Fruit fly (Drosophila melanogaster) whole organism, prepupa: Measurements from ENCODE around the gene Diedel.

ENCODE experiments used
- CG10631 ChIP-seq: fragments of 200-800 bp; sonication (Bioruptor generic); optimal IDR thresholded peaks from 2 replicates; lab custom pipeline; 2016; ENCODE audit warnings: missing biosample characterization, missing genetic modification characterization
- CG11294 ChIP-seq: fragments of 200-800 bp; sonication (Bioruptor generic); IDR thresholded peaks from 2 replicates; pipeline ENCODE4 v1.3.6; 2022; ENCODE audit warnings: missing biosample characterization, missing genetic modification characterization
- CG11762 ChIP-seq: fragments of 200-800 bp; sonication (Bioruptor generic); optimal IDR thresholded peaks from 3 replicates; lab custom pipeline; 2016; ENCODE audit warnings: missing biosample characterization, missing genetic modification characterization; ENCODE audit not compliant: insufficient read depth
- CG11902 ChIP-seq: fragments of 200-800 bp; sonication (Bioruptor generic); optimal IDR thresholded peaks from 3 replicates; lab custom pipeline; 2016; ENCODE audit warnings: missing biosample characterization, missing genetic modification characterization
- CG15336 ChIP-seq: fragments of 200-800 bp; sonication (Bioruptor generic); IDR thresholded peaks from 2 replicates; pipeline ENCODE4 v1.3.6; 2022; ENCODE audit warnings: missing biosample characterization, missing genetic modification characterization
- CG3032 ChIP-seq: fragments of 200-800 bp; optimal IDR thresholded peaks from 2 replicates; lab custom pipeline; 2019; ENCODE audit warnings: missing biosample characterization, mild to moderate bottlenecking, missing genetic modification characterization, moderate library complexity
- CG31627 ChIP-seq: fragments of 200-800 bp; sonication (Bioruptor generic); optimal IDR thresholded peaks from 3 replicates; lab custom pipeline; 2016; ENCODE audit warnings: missing biosample characterization, missing genetic modification characterization
- CG34406 ChIP-seq: fragments of 200-800 bp; sonication (Bioruptor generic); optimal IDR thresholded peaks from 3 replicates; lab custom pipeline; 2016; ENCODE audit warnings: missing biosample characterization, missing genetic modification characterization
- CG3919 ChIP-seq: fragments of 200-800 bp; sonication (Bioruptor generic); optimal IDR thresholded peaks from 3 replicates; lab custom pipeline; 2016; ENCODE audit warnings: missing biosample characterization, missing genetic modification characterization
- CG6163 ChIP-seq: fragments of 200-800 bp; sonication (Bioruptor generic); IDR thresholded peaks from 3 replicates; pipeline ENCODE4 v1.3.6; 2022; ENCODE audit warnings: missing biosample characterization, missing genetic modification characterization
- CG6792 ChIP-seq: fragments of 200-800 bp; sonication (Bioruptor generic); optimal IDR thresholded peaks from 3 replicates; lab custom pipeline; 2016; ENCODE audit warnings: missing biosample characterization, missing genetic modification characterization
- CG6854 ChIP-seq: fragments of 200-800 bp; sonication (Bioruptor generic); optimal IDR thresholded peaks from 2 replicates; lab custom pipeline; 2017; ENCODE audit warnings: missing biosample characterization, mild to moderate bottlenecking, missing genetic modification characterization
- CG8119 ChIP-seq: fragments of 200-800 bp; sonication (Bioruptor generic); IDR thresholded peaks from 3 replicates; pipeline ENCODE4 v1.3.6; 2022; ENCODE audit warnings: missing biosample characterization, missing genetic modification characterization
- CG8319 ChIP-seq: fragments of 200-800 bp; sonication (Bioruptor generic); optimal IDR thresholded peaks from 3 replicates; lab custom pipeline; 2016; ENCODE audit warnings: missing biosample characterization, missing genetic modification characterization
- CG9139 ChIP-seq: fragments of 200-800 bp; sonication (Bioruptor generic); optimal IDR thresholded peaks from 3 replicates; lab custom pipeline; 2017; ENCODE audit warnings: missing biosample characterization, mild to moderate bottlenecking, missing genetic modification characterization
- Eip75B ChIP-seq: fragments of 200-800 bp; sonication (Bioruptor generic); optimal IDR thresholded peaks from 3 replicates; lab custom pipeline; 2016; ENCODE audit warnings: missing biosample characterization, missing genetic modification characterization
- Eip78C ChIP-seq: fragments of 200-800 bp; sonication (Bioruptor generic); peaks from one replicate; lab custom pipeline; 2016; ENCODE audit warnings: missing biosample characterization, missing genetic modification characterization
- Ets21C ChIP-seq: fragments of 200-800 bp; sonication (Bioruptor generic); optimal IDR thresholded peaks from 3 replicates; lab custom pipeline; 2016; ENCODE audit warnings: missing biosample characterization, missing genetic modification characterization
- Ets96B ChIP-seq: fragments of 200-800 bp; optimal IDR thresholded peaks from 2 replicates; lab custom pipeline; 2019; ENCODE audit warnings: missing biosample characterization, mild to moderate bottlenecking, missing genetic modification characterization, moderate library complexity
- Gug ChIP-seq: fragments of 200-800 bp; sonication (Bioruptor generic); IDR thresholded peaks from 2 replicates; pipeline ENCODE4 v1.3.6; 2022; ENCODE audit warnings: missing biosample characterization, missing genetic modification characterization
- Hr39 ChIP-seq: fragments of 200-800 bp; sonication (Bioruptor generic); optimal IDR thresholded peaks from 2 replicates; lab custom pipeline; 2016; ENCODE audit warnings: missing biosample characterization, missing genetic modification characterization
- Hr4 ChIP-seq: fragments of 200-800 bp; sonication (Bioruptor generic); optimal IDR thresholded peaks from 3 replicates; lab custom pipeline; 2016; ENCODE audit warnings: missing biosample characterization, missing genetic modification characterization
- OdsH ChIP-seq: fragments of 200-800 bp; sonication (Bioruptor generic); optimal IDR thresholded peaks from 3 replicates; lab custom pipeline; 2016; ENCODE audit warnings: missing biosample characterization, missing genetic modification characterization
- Smox ChIP-seq: fragments of 200-800 bp; sonication (Bioruptor generic); optimal IDR thresholded peaks from 3 replicates; lab custom pipeline; 2016; ENCODE audit warnings: missing biosample characterization, missing genetic modification characterization
- Sox102F ChIP-seq: fragments of 200-800 bp; sonication (Bioruptor generic); optimal IDR thresholded peaks from 2 replicates; lab custom pipeline; 2016; ENCODE audit warnings: missing biosample characterization, mild to moderate bottlenecking, missing genetic modification characterization
- Sox15 ChIP-seq: fragments of 200-800 bp; sonication (Bioruptor generic); optimal IDR thresholded peaks from 3 replicates; lab custom pipeline; 2016; ENCODE audit warnings: missing biosample characterization, missing genetic modification characterization
- acj6 ChIP-seq: fragments of 200-800 bp; sonication (Bioruptor generic); optimal IDR thresholded peaks from 3 replicates; lab custom pipeline; 2016; ENCODE audit warnings: missing biosample characterization, missing genetic modification characterization
- cyc ChIP-seq: fragments of 200-800 bp; sonication (Bioruptor generic); optimal IDR thresholded peaks from 3 replicates; lab custom pipeline; 2016; ENCODE audit warnings: missing biosample characterization, missing genetic modification characterization
- dsx ChIP-seq: fragments of 200-800 bp; optimal IDR thresholded peaks from 3 replicates; lab custom pipeline; 2019; ENCODE audit warnings: missing biosample characterization, mild to moderate bottlenecking, missing genetic modification characterization, moderate library complexity; ENCODE audit not compliant: poor library complexity, severe bottlenecking
- eg ChIP-seq: fragments of 200-800 bp; sonication (Bioruptor generic); IDR thresholded peaks from 3 replicates; pipeline ENCODE4 v1.3.6; 2022; ENCODE audit warnings: missing biosample characterization, missing genetic modification characterization
- esn ChIP-seq: fragments of 200-800 bp; sonication (Bioruptor generic); optimal IDR thresholded peaks from 2 replicates; lab custom pipeline; 2016; ENCODE audit warnings: missing biosample characterization, mild to moderate bottlenecking, missing genetic modification characterization, moderate library complexity
- fd59A ChIP-seq: fragments of 200-800 bp; sonication (Bioruptor generic); optimal IDR thresholded peaks from 2 replicates; lab custom pipeline; 2017; ENCODE audit warnings: missing biosample characterization, mild to moderate bottlenecking, missing genetic modification characterization, missing genetic modification reagents
- fd85E ChIP-seq: fragments of 200-800 bp; sonication (Bioruptor generic); optimal IDR thresholded peaks from 3 replicates; lab custom pipeline; 2016; ENCODE audit warnings: missing biosample characterization, missing genetic modification characterization
- fkh ChIP-seq: fragments of 200-800 bp; sonication (Bioruptor generic); optimal IDR thresholded peaks from 3 replicates; lab custom pipeline; 2017; ENCODE audit warnings: missing biosample characterization, mild to moderate bottlenecking, missing genetic modification characterization, moderate library complexity
- lz ChIP-seq: fragments of 200-800 bp; sonication (Bioruptor generic); optimal IDR thresholded peaks from 3 replicates; lab custom pipeline; 2016; ENCODE audit warnings: missing biosample characterization, missing genetic modification characterization
- net ChIP-seq: fragments of 200-800 bp; sonication (Bioruptor generic); optimal IDR thresholded peaks from 3 replicates; lab custom pipeline; 2016; ENCODE audit warnings: missing biosample characterization, missing genetic modification characterization
- topi ChIP-seq: fragments of 200-800 bp; sonication (Bioruptor generic); optimal IDR thresholded peaks from 3 replicates; lab custom pipeline; 2016; ENCODE audit warnings: missing biosample characterization, missing genetic modification characterization

Diedel gene

DNA sequence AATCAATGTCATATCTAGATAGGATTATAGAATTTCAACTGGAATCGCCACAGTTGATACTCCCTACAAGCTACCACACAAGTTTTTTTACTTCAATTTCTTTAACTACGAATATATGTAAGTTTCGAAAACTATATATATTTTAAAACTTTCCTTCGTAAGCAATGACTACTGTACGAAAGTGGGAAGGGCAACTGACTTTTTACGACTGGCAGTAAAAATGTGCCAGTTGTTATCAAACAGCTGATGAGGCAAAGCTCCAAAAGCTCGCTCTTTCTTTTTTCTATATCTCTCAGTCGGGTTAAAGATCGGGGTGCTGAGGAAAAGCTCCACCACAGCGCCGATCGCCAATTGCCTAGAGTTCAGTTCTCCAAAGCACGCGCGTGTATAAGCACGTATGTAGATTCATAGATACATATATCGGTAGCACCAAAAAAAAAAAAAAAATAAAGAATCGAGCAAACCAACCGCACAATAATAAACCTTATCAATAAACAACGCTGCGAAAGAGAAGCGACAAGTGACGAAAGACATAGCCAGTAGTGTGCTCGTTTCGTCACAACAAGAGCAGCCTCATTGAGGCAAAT lies 14.6 kb upstream of the Diedel start (continued):
- peak; percentile 44 for TF ChIP-seq Hr4
- no peak for TF ChIP-seq CG11762 (GFP tag; lab: Kevin White, UChicago)
- TF ChIP-seq CG3032 (tag; lab: Kevin White, UChicago) = peak; percentile 42
- peak; percentile 29 for TF ChIP-seq CG11902
- TF ChIP-seq CG11294 (GFP tag; lab: Robert Waterston, UW) = peak; percentile 50; the same call in 1 of the 2 replicates
- peak; percentile 80 for TF ChIP-seq topi
- TF ChIP-seq CG6792 = peak; percentile 39
- TF ChIP-seq acj6 (GFP tag; lab: Kevin White, UChicago) = peak; percentile 14
- TF ChIP-seq esn (GFP tag; lab: Kevin White, UChicago) = peak; percentile 75
- peak; percentile 43 for TF ChIP-seq Smox (GFP tag; lab: Kevin White, UChicago)
- TF ChIP-seq CG6854 (GFP tag; lab: Kevin White, UChicago) = peak; percentile 58
- TF ChIP-seq OdsH (GFP tag; lab: Kevin White, UChicago) = peak; percentile 3
- peak; percentile 38 for TF ChIP-seq Ets96B (tag; lab: Kevin White, UChicago)
- peak; percentile 62 for TF ChIP-seq CG8119
- no peak for TF ChIP-seq CG3919 (GFP tag; lab: Kevin White, UChicago)
- no peak for TF ChIP-seq fd85E (GFP tag; lab: Kevin White, UChicago)
- no peak for TF ChIP-seq net (GFP tag; lab: Kevin White, UChicago)
- no peak for TF ChIP-seq fkh
- peak; percentile 51 for TF ChIP-seq CG9139 (GFP tag; lab: Kevin White, UChicago)

dm6 chr3R:29479922-29480321 lies 13.7 kb upstream of the Diedel start:
- TF ChIP-seq Eip78C (no peak), cyc (GFP tag; lab: Kevin White, UChicago) (no peak), Ets21C (GFP tag; lab: Kevin White, UChicago) (no peak), fkh (peak; percentile 84)

DNA sequence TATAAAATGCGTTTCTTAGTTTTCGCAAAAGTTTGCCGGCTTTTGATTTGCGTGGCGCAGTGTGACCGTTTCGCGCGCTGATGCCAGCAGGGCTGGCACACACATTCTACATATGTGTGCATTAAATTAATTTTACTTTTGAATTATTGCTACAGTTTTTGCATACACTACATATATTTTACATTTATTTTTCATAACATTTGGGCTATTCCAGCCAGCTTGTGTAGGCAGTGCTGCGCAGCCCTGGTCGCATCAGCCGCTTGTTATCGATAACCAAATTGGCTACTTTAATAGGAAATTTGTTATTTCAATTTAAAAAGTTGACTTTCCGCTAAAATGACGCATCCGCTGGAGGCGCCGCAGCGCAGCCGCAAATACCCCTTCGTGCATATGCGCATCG lies 4.4 kb upstream of the Diedel start, which contains the start of the genes CG2321 and CG2006:
Gene CG2321 (minus strand): TSS at position 57 of the 400 bp plus-strand sequence.
Gene CG2006 (plus strand): TSS at position 260 of the 400 bp plus-strand sequence.
- TF ChIP-seq Sox15 (GFP tag; lab: Kevin White, UChicago) = peak; percentile 31
- TF ChIP-seq CG6792 = peak; percentile 33
- TF ChIP-seq eg (GFP tag; lab: Robert Waterston, UW) = no peak
- TF ChIP-seq Ets96B (tag; lab: Kevin White, UChicago) = peak; percentile 41
- 0 out of 2 replicates have a peak, but pooled peaks have one; percentile 18 for TF ChIP-seq CG15336 (GFP tag; lab: Robert Waterston, UW)
- TF ChIP-seq dsx (GFP tag; lab: Kevin White, UChicago) = peak; percentile 51
- peak; percentile 40 for TF ChIP-seq CG31627 (GFP tag; lab: Kevin White, UChicago)
- TF ChIP-seq CG6163 (GFP tag; lab: Robert Waterston, UW) = peak; percentile 64; the same call in 2 of the 3 replicates
- no peak for TF ChIP-seq CG10631 (GFP tag; lab: Kevin White, UChicago)
- peak; percentile 68 for TF ChIP-seq CG3032 (tag; lab: Kevin White, UChicago)
- peak; percentile 37 for TF ChIP-seq esn (GFP tag; lab: Kevin White, UChicago)
- no peak for TF ChIP-seq fd59A (GFP tag; lab: Kevin White, UChicago)
- TF ChIP-seq Gug (GFP tag; lab: Robert Waterston, UW) = no peak
- TF ChIP-seq lz (GFP tag; lab: Kevin White, UChicago) = peak; percentile 54
- TF ChIP-seq Hr39 (GFP tag; lab: Kevin White, UChicago) = peak; percentile 40
- peak; percentile 31 for TF ChIP-seq cyc (GFP tag; lab: Kevin White, UChicago)

DNA sequence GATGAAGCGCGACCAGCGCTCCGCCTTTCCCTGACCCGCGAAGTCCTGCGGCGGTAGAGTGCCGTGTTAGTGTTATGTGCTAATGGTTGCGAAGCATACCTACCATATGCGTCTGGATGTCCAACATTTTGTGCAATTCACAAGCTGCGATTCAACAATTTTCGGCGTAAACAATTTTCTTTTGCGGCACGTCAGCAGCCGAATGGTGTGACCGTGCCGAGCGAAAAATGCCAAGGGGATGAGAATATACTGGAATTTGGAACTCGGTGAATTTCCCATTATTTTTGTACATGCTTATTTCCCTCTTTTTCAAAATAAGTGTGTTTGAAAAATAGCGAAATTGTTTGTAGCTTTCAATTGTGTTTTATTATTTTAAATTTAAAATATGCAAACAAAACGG lies 2.7 kb upstream of the Diedel start, which contains the start of gene Spase12:
Gene Spase12 (minus strand): TSS at position 239 of the 400 bp plus-strand sequence.
- TF ChIP-seq Ets21C (GFP tag; lab: Kevin White, UChicago) = no peak
- TF ChIP-seq CG34406 (GFP tag; lab: Kevin White, UChicago) = no peak
- no peak for TF ChIP-seq Eip75B (GFP tag; lab: Kevin White, UChicago)
- TF ChIP-seq CG8319 = no peak
- TF ChIP-seq CG9139 (GFP tag; lab: Kevin White, UChicago) = no peak
- TF ChIP-seq Sox15 (GFP tag; lab: Kevin White, UChicago) = no peak
- no peak for TF ChIP-seq CG6792
- TF ChIP-seq Hr4 = no peak
- TF ChIP-seq Sox102F (GFP tag; lab: Kevin White, UChicago) = no peak
- no peak for TF ChIP-seq CG15336 (GFP tag; lab: Robert Waterston, UW)
- TF ChIP-seq CG3919 (GFP tag; lab: Kevin White, UChicago) = no peak
- no peak for TF ChIP-seq cyc (GFP tag; lab: Kevin White, UChicago)
- no peak for TF ChIP-seq CG11762 (GFP tag; lab: Kevin White, UChicago)
- TF ChIP-seq net (GFP tag; lab: Kevin White, UChicago) = no peak
- no peak for TF ChIP-seq fd59A (GFP tag; lab: Kevin White, UChicago)
- no peak for TF ChIP-seq eg (GFP tag; lab: Robert Waterston, UW)
